Fruit fly (Drosophila melanogaster) whole organism, embryonic: ENCODE measurements around the gene Ssu72.
A peak's percentile ranks its signal among the peaks of the same experiment; 100 is the strongest.

Experiments used
- CG11723 ChIP-seq: fragments of 200-800 bp; sonication (Bioruptor generic); optimal IDR thresholded peaks from 2 replicates; lab custom pipeline; 2017; ENCODE audit warnings: missing biosample characterization, mild to moderate bottlenecking, missing genetic modification characterization
- CG6654 ChIP-seq: fragments of 200-800 bp; sonication (Bioruptor generic); optimal IDR thresholded peaks from 2 replicates; lab custom pipeline; 2017; ENCODE audit warnings: missing biosample characterization, mild to moderate bottlenecking, missing genetic modification characterization
- CG6689 ChIP-seq: fragments of 200-800 bp; sonication (Bioruptor generic); IDR thresholded peaks from 2 replicates; pipeline ENCODE4 v1.3.6; 2022; ENCODE audit warnings: missing biosample characterization, missing genetic modification characterization
- kay ChIP-seq: fragments of 200-800 bp; sonication (Bioruptor generic); optimal IDR thresholded peaks from 2 replicates; lab custom pipeline; 2016; ENCODE audit warnings: missing biosample characterization, missing genetic modification characterization
- psq ChIP-seq: fragments of 200-800 bp; sonication (Bioruptor generic); optimal IDR thresholded peaks from 2 replicates; lab custom pipeline; 2017; ENCODE audit warnings: missing biosample characterization, missing genetic modification characterization
- ro ChIP-seq: fragments of 200-800 bp; sonication (Bioruptor generic); IDR thresholded peaks from 2 replicates; pipeline ENCODE4 v1.3.6; 2022; ENCODE audit warnings: missing biosample characterization, missing genetic modification characterization
- sens-2 ChIP-seq: fragments of 200-800 bp; sonication (Bioruptor generic); IDR thresholded peaks from 2 replicates; pipeline ENCODE4 v1.3.6; 2022; ENCODE audit warnings: missing biosample characterization, missing genetic modification characterization
- slp2 ChIP-seq: fragments of 200-800 bp; sonication (Bioruptor generic); optimal IDR thresholded peaks from 2 replicates; lab custom pipeline; 2016; ENCODE audit warnings: missing biosample characterization, missing genetic modification characterization

dm6 chrX:19697255-19697877, 33.0 kb downstream of the Ssu72 start:
- TF ChIP-seq sens-2 (GFP tag; lab: Robert Waterston, UW): no peak
- no peak for TF ChIP-seq CG6654 (GFP tag; lab: Kevin White, UChicago)
- TF ChIP-seq kay (GFP tag; lab: Kevin White, UChicago): peak; percentile 21
- peak; percentile 2 for TF ChIP-seq psq (GFP tag; lab: Kevin White, UChicago)
- TF ChIP-seq CG6689 (GFP tag; lab: Robert Waterston, UW): no peak
- no peak for TF ChIP-seq CG11723 (GFP tag; lab: Kevin White, UChicago)
- no peak for TF ChIP-seq slp2 (GFP tag; lab: Kevin White, UChicago)
- TF ChIP-seq ro (GFP tag; lab: Robert Waterston, UW): no peak
